Fruit fly (Drosophila melanogaster): ENCODE results near the gene Doc3.

Doc3 gene

DNA sequence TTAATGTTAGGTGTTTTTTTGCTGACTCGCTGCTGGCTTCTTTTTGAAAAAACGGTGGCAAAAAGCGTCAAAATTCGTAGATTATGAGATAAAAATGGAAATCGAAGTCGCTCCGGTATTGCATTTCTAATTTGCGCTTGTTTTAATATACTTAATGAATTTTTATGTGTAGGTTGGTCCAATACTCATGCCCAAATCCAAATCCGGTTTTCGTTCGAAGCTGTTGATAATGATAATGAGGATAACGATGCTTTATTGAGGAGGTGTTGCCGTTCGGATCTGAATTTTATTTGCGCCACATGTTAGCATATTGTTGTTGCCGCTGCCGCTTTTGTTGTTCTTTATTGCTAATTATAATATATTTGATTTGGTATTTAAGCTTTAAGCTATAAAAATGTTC, 41.3 kb downstream of the Doc3 start:
- no peak for TF ChIP-seq ssp (GFP tag; IDR thresholded peaks at IDR 0.05)
- TF ChIP-seq abd-A (tag; optimal IDR thresholded peaks at IDR 0.05) = peak; percentile 91
- TF ChIP-seq sd (tag; optimal IDR thresholded peaks at IDR 0.05) = peak; percentile 32
- TF ChIP-seq Awh (GFP tag; IDR thresholded peaks at IDR 0.05) = peak; percentile 34; the same call in 1 of the 2 replicates
- TF ChIP-seq CG13894 (tag; optimal IDR thresholded peaks at IDR 0.05) = peak; percentile 20
- TF ChIP-seq CG4820 (GFP tag; optimal IDR thresholded peaks at IDR 0.05) = no peak
- TF ChIP-seq az2 (GFP tag; optimal IDR thresholded peaks at IDR 0.05) = no peak
- peak; percentile 1 for TF ChIP-seq sens (GFP tag)
- TF ChIP-seq chinmo (GFP tag; IDR thresholded peaks at IDR 0.05; ENCODE audit: partially characterized antibody) = peak; percentile 82; the same call in 2 of the 4 replicates
- no peak for TF ChIP-seq Optix (GFP tag; IDR thresholded peaks at IDR 0.05)

dm6 chr3L:9047062-9047461, 42.1 kb downstream of the Doc3 start, which contains the start of gene Argk2:
Gene Argk2, plus strand, starts transcription at chr3L:9047439.
- peak; percentile 40; the same call in 1 of the 2 replicates for TF ChIP-seq vvl (GFP tag; IDR thresholded peaks at IDR 0.05)
- TF ChIP-seq CG10431 (GFP tag; optimal IDR thresholded peaks at IDR 0.05) = no peak
- TF ChIP-seq CG1529 (GFP tag; optimal IDR thresholded peaks at IDR 0.05) = no peak
- no peak for TF ChIP-seq sens-2 (GFP tag; IDR thresholded peaks at IDR 0.05)
- no peak for TF ChIP-seq sens (GFP tag)
- TF ChIP-seq nerfin-1 (tag; optimal IDR thresholded peaks at IDR 0.05) = no peak
- TF ChIP-seq Sry-δ (GFP tag; optimal IDR thresholded peaks at IDR 0.05) = no peak
- no peak for TF ChIP-seq CG15269 (tag; optimal IDR thresholded peaks at IDR 0.05)
- TF ChIP-seq Antp (GFP tag; optimal IDR thresholded peaks at IDR 0.05) = no peak
- TF ChIP-seq dimm (GFP tag; IDR thresholded peaks at IDR 0.05) = no peak
- TF ChIP-seq prd (optimal IDR thresholded peaks at IDR 0.05) = no peak
- no peak for TF ChIP-seq prd (GFP tag; IDR thresholded peaks at IDR 0.05)
- TF ChIP-seq ftz-f1 (GFP tag; optimal IDR thresholded peaks at IDR 0.05) = no peak
- no peak for TF ChIP-seq CG6175 (GFP tag; IDR thresholded peaks at IDR 0.05)
- no peak for TF ChIP-seq Rfx (GFP tag; IDR thresholded peaks at IDR 0.05)
- no peak for TF ChIP-seq Sox102F (GFP tag; optimal IDR thresholded peaks at IDR 0.05)
- TF ChIP-seq Dll (GFP tag; IDR thresholded peaks at IDR 0.05; ENCODE audit: partially characterized antibody) = no peak
- no peak for TF ChIP-seq CG14965 (GFP tag; optimal IDR thresholded peaks at IDR 0.05; ENCODE audit: borderline replicate concordance)
- TF ChIP-seq CG10209 (GFP tag; optimal IDR thresholded peaks at IDR 0.05) = no peak
- peak; percentile 58; the same call in 2 of the 3 replicates for TF ChIP-seq knrl (GFP tag; IDR thresholded peaks at IDR 0.05; ENCODE audit: partially characterized antibody)
- no peak for TF ChIP-seq CG14050 (GFP tag; IDR thresholded peaks at IDR 0.05)
- no peak for TF ChIP-seq bab2 (GFP tag; optimal IDR thresholded peaks at IDR 0.05)
- TF ChIP-seq CG7786 (GFP tag; optimal IDR thresholded peaks at IDR 0.05) = no peak
- no peak for TF ChIP-seq crol (GFP tag; IDR thresholded peaks at IDR 0.05)
- TF ChIP-seq Ptx1 (GFP tag; IDR thresholded peaks at IDR 0.05) = peak; percentile 51
- no peak for TF ChIP-seq ham (GFP tag; IDR thresholded peaks at IDR 0.05)
- peak; percentile 36 for TF ChIP-seq pzg (GFP tag; optimal IDR thresholded peaks at IDR 0.05)
- TF ChIP-seq NK7.1 (GFP tag; optimal IDR thresholded peaks at IDR 0.05) = no peak
- no peak for TF ChIP-seq Hmx (GFP tag; optimal IDR thresholded peaks at IDR 0.05)
- peak; percentile 11 for TF ChIP-seq nmo (GFP tag; optimal IDR thresholded peaks at IDR 0.05)
- no peak for TF ChIP-seq stwl (tag; optimal IDR thresholded peaks at IDR 0.05)
- peak; percentile 22 for TF ChIP-seq CoRest (tag; optimal IDR thresholded peaks at IDR 0.05)
- no peak for TF ChIP-seq CG12104 (GFP tag; optimal IDR thresholded peaks at IDR 0.05)
- TF ChIP-seq CG16813 (GFP tag; IDR thresholded peaks at IDR 0.05; ENCODE audit: partially characterized antibody) = peak; percentile 33; the same call in 1 of the 3 replicates
- no peak for TF ChIP-seq CG6791 (GFP tag; IDR thresholded peaks at IDR 0.05; ENCODE audit: partially characterized antibody)
- TF ChIP-seq tap (tag; optimal IDR thresholded peaks at IDR 0.05) = no peak
- TF ChIP-seq BtbVII (GFP tag; optimal IDR thresholded peaks at IDR 0.05) = no peak
- TF ChIP-seq ssp (GFP tag; IDR thresholded peaks at IDR 0.05) = no peak
- peak; percentile 70 for TF ChIP-seq pita (GFP tag; optimal IDR thresholded peaks at IDR 0.05)
- no peak for TF ChIP-seq tll (GFP tag; optimal IDR thresholded peaks at IDR 0.05)
- no peak for TF ChIP-seq ab (GFP tag; optimal IDR thresholded peaks at IDR 0.05)
- no peak for TF ChIP-seq hth (optimal IDR thresholded peaks at IDR 0.05)

All from whole organism, embryonic.